Fruit fly (Drosophila melanogaster): ENCODE measurements around the gene CG31730.

The CG31730 gene

dm6 chr2L:13229388-13229882, 30.1 kb downstream of the CG31730 start, which contains the start of gene CG16815:
Gene CG16815, plus strand, starts transcription at chr2L:13229832.
- no peak for TF ChIP-seq Ets96B (tag; optimal IDR thresholded peaks at IDR 0.05)
- no peak for TF ChIP-seq OdsH (GFP tag; optimal IDR thresholded peaks at IDR 0.05)
- no peak for TF ChIP-seq CG8319 (GFP tag; optimal IDR thresholded peaks at IDR 0.05)

dm6 chr2L:13227242-13227641, 32.3 kb downstream of the CG31730 start, which contains the start of gene CG16813:
Gene CG16813, plus strand, starts transcription at chr2L:13227529.
- TF ChIP-seq CG11294 (GFP tag; IDR thresholded peaks at IDR 0.05) (no peak), svp (GFP tag) (no peak), Eip78C (GFP tag) (no peak), CG34406 (GFP tag; optimal IDR thresholded peaks at IDR 0.05) (no peak), Smox (GFP tag; optimal IDR thresholded peaks at IDR 0.05) (no peak), cyc (GFP tag; optimal IDR thresholded peaks at IDR 0.05) (no peak), CG6854 (GFP tag; optimal IDR thresholded peaks at IDR 0.05) (no peak), CG31627 (GFP tag; optimal IDR thresholded peaks at IDR 0.05) (no peak), topi (GFP tag; optimal IDR thresholded peaks at IDR 0.05) (no peak), dac (GFP tag; optimal IDR thresholded peaks at IDR 0.05) (no peak), CG32006 (GFP tag; optimal IDR thresholded peaks at IDR 0.05) (no peak), CG16779 (tag; optimal IDR thresholded peaks at IDR 0.05) (no peak), CG1621 (tag; optimal IDR thresholded peaks at IDR 0.05) (no peak)

- TF ChIP-seq CG10669 (GFP tag; optimal IDR thresholded peaks at IDR 0.05) (no peak), CG15336 (GFP tag; IDR thresholded peaks at IDR 0.05) (no peak), CG11762 (GFP tag; optimal IDR thresholded peaks at IDR 0.05; ENCODE audit: insufficient read depth) (no peak), Hr38 (GFP tag; optimal IDR thresholded peaks at IDR 0.05) (no peak), lz (GFP tag; optimal IDR thresholded peaks at IDR 0.05) (no peak), net (GFP tag; optimal IDR thresholded peaks at IDR 0.05) (no peak)
Observed at dm6 chr2L:13225225-13225840, 34.2 kb downstream of the CG31730 start, which contains the start of gene CG15480. Gene CG15480, minus strand, starts transcription at chr2L:13225275.

dm6 chr2L:13222225-13222648, 37.3 kb downstream of the CG31730 start, which contains the start of the genes Ski6 and CG16812:
Gene Ski6, minus strand, starts transcription at chr2L:13222429.
Gene CG16812, plus strand, starts transcription at chr2L:13222587.
- TF ChIP-seq CG8319 (GFP tag; optimal IDR thresholded peaks at IDR 0.05) (no peak), CG6276 (GFP tag; optimal IDR thresholded peaks at IDR 0.05) (no peak), dac (GFP tag; optimal IDR thresholded peaks at IDR 0.05) (no peak), Sox15 (GFP tag; optimal IDR thresholded peaks at IDR 0.05) (peak; percentile 29), Hr38 (GFP tag; optimal IDR thresholded peaks at IDR 0.05) (no peak), dsx (GFP tag; optimal IDR thresholded peaks at IDR 0.05; ENCODE audit: poor library complexity, severe bottlenecking) (no peak), CG10631 (GFP tag; optimal IDR thresholded peaks at IDR 0.05) (peak; percentile 75), Gug (GFP tag; IDR thresholded peaks at IDR 0.05) (peak; percentile 35; the same call in 1 of the 2 replicates), CG15336 (GFP tag; IDR thresholded peaks at IDR 0.05) (peak; percentile 60; the same call in 1 of the 2 replicates), CG31627 (GFP tag; optimal IDR thresholded peaks at IDR 0.05) (peak; percentile 51), Ets21C (GFP tag; optimal IDR thresholded peaks at IDR 0.05) (peak; percentile 37), eg (GFP tag; IDR thresholded peaks at IDR 0.05) (peak; percentile 66), CG8632 (GFP tag; optimal IDR thresholded peaks at IDR 0.05) (peak; percentile 41), CG6792 (GFP tag; optimal IDR thresholded peaks at IDR 0.05) (peak; percentile 36), Hr39 (GFP tag; optimal IDR thresholded peaks at IDR 0.05) (peak; percentile 44), CG8119 (GFP tag; IDR thresholded peaks at IDR 0.05) (peak; percentile 43; the same call in 1 of the 3 replicates), cyc (GFP tag; optimal IDR thresholded peaks at IDR 0.05) (peak; percentile 49), CG34406 (GFP tag; optimal IDR thresholded peaks at IDR 0.05) (peak; percentile 48), fkh (GFP tag; optimal IDR thresholded peaks at IDR 0.05) (peak; percentile 78), pdm3 (GFP tag; optimal IDR thresholded peaks at IDR 0.05) (no peak), esn (GFP tag; optimal IDR thresholded peaks at IDR 0.05) (peak; percentile 70)
